Worm (Caenorhabditis elegans): Measurements from ENCODE around the gene cyn-3.

Gene cyn-3

DNA sequence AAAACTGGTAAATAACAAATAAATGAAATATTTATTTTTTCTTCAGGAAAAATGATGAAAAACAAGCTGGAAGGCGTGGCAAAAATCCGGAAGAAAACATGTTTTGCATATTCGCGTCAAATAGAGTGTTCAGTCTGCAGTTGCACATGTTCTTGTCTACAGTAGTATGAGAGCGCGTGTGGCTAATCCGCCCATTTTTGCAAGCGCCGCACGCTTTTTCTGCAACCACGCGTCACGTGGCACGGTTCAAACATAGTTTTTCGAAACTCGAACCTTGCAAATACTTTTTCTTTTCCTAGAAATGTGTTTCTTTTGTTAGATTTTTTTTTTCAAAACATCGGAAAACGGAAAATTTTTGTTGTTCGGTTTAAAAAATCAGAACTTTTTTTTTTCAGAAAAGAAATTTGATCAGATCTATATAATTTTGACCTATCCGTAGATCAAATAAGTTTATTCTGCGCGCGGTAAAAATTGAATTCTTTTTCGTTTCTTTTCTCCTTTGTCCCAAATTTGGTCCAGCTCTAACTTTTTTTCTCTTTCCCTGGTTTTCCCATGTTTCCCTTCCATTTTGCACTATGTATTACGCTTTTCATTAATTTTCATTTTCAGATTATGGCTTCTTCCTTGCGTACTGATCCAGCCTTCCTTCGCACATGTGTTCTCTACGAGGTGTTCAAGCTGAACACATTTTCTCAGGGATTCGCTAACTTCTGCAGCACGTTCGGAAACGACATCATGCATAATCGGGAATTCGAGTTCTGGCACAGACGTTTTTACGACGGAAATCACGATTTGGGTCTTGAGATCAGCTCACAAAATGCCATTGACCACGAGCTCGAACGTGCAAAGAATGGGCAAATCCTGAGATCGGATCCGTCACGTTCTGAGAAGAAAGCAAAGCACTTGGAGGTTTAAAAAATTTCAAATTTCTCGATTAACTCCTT lies 5.4 kb upstream of the cyn-3 start, which contains the start of gene Y75B12B.1:
Gene Y75B12B.1 (plus strand): TSS at position 603 of the 944 bp plus-strand sequence.
- TF ChIP-seq B0261.1 (tag; optimal IDR thresholded peaks at IDR 0.05) (peak; percentile 20), lin-35 (GFP tag; optimal IDR thresholded peaks at IDR 0.05) (peak in 2 of 3 experiments; percentile 37 to 39), attf-6 (GFP tag; IDR thresholded peaks at IDR 0.05) (no peak), lsl-1 (GFP tag; optimal IDR thresholded peaks at IDR 0.05) (peak; percentile 96), madf-8 (GFP tag; conservative IDR thresholded peaks at IDR 0.05) (peak; percentile 66), nhr-80 (tag; optimal IDR thresholded peaks at IDR 0.05) (no peak), ztf-6 (GFP tag; IDR thresholded peaks at IDR 0.05) (no peak), ceh-91 (GFP tag; IDR thresholded peaks at IDR 0.05) (peak; percentile 74), bed-1 (GFP tag; IDR thresholded peaks at IDR 0.05) (no peak), repo-1 (tag; optimal IDR thresholded peaks at IDR 0.05) (peak; percentile 12), him-1 (tag; optimal IDR thresholded peaks at IDR 0.05) (peak; percentile 85), ztf-26 (tag; optimal IDR thresholded peaks at IDR 0.05) (no peak), snpc-3.4 (tag; optimal IDR thresholded peaks at IDR 0.05) (peak; percentile 66), mel-28 (tag; optimal IDR thresholded peaks at IDR 0.05; ENCODE audit: borderline replicate concordance) (no peak), egl-44 (GFP tag; IDR thresholded peaks at IDR 0.05) (no peak), madf-3 (GFP tag; IDR thresholded peaks at IDR 0.05) (0 out of 2 replicates have a peak, but pooled peaks have one; percentile 24), ccch-3 (GFP tag; optimal IDR thresholded peaks at IDR 0.05) (no peak), attf-3 (GFP tag; conservative IDR thresholded peaks at IDR 0.05) (no peak), atf-7 (tag; optimal IDR thresholded peaks at IDR 0.05) (no peak), hsf-1 (GFP tag; IDR thresholded peaks at IDR 0.05) (peak; percentile 84), hlh-26 (GFP tag; conservative IDR thresholded peaks at IDR 0.05) (no peak), sptf-2 (GFP tag; optimal IDR thresholded peaks at IDR 0.05) (no peak), K11D2.4 (GFP tag; IDR thresholded peaks at IDR 0.05) (no peak), hmg-20 (GFP tag; IDR thresholded peaks at IDR 0.05) (no peak), dpff-1 (tag; optimal IDR thresholded peaks at IDR 0.05) (no peak), ztf-18 (tag; optimal IDR thresholded peaks at IDR 0.05) (no peak), hmg-1.2 (GFP tag; IDR thresholded peaks at IDR 0.05) (peak; percentile 9; the same call in 1 of the 2 replicates), Y56A3A.18 (GFP tag; IDR thresholded peaks at IDR 0.05) (no peak), madf-6 (GFP tag; IDR thresholded peaks at IDR 0.05) (peak; percentile 94), pbrm-1 (GFP tag; IDR thresholded peaks at IDR 0.05) (peak; percentile 69; the same call in 1 of the 2 replicates), nfya-1 (tag; optimal IDR thresholded peaks at IDR 0.05; ENCODE audit: borderline replicate concordance, insufficient read depth) (no peak), rpc-1 (optimal IDR thresholded peaks at IDR 0.05) (no peak), rpc-1 (tag; optimal IDR thresholded peaks at IDR 0.05) (peak; percentile 10), ama-1 (optimal IDR thresholded peaks at IDR 0.05) (no peak), ama-1 (GFP tag; optimal IDR thresholded peaks at IDR 0.05) (no peak), lir-1 (GFP tag; conservative IDR thresholded peaks at IDR 0.05) (no peak), D2030.7 (GFP tag; IDR thresholded peaks at IDR 0.05) (peak; percentile 89), ceh-100 (GFP tag; IDR thresholded peaks at IDR 0.05) (peak; percentile 79), snpc-4 (GFP tag; optimal IDR thresholded peaks at IDR 0.05) (no peak), snpc-4 (tag; optimal IDR thresholded peaks at IDR 0.05) (peak in 1 of 4 experiments; percentile 25), efl-1 (GFP tag; optimal IDR thresholded peaks at IDR 0.05) (peak; percentile 91), ekl-4 (GFP tag; IDR thresholded peaks at IDR 0.05) (0 out of 2 replicates have a peak, but pooled peaks have one; percentile 52), rec-8 (tag; optimal IDR thresholded peaks at IDR 0.05) (peak in 1 of 2 experiments; percentile 29), snpc-1.1 (tag; optimal IDR thresholded peaks at IDR 0.05; ENCODE audit: insufficient read depth) (peak; percentile 33), F37B4.10 (GFP tag; IDR thresholded peaks at IDR 0.05) (no peak), lin-54 (GFP tag; optimal IDR thresholded peaks at IDR 0.05) (peak; percentile 67), akir-1 (GFP tag; optimal IDR thresholded peaks at IDR 0.05) (no peak)

Measured in whole organism, young adult.